Worm (Caenorhabditis elegans) whole organism, young adult: ENCODE results near the gene unc-49.
A peak's percentile ranks its signal among the peaks of the same experiment; 100 is the strongest.

Experiments
- B0035.1 ChIP-seq: sonication (generic microtip); optimal IDR thresholded peaks from 2 replicates; lab custom pipeline; 2016; ENCODE audit warnings: missing genetic modification characterization, mild to moderate bottlenecking, missing compliant biosample characterization, missing genotype, missing genetic modification reagents
- C06A6.2 ChIP-seq: fragments of 200-800 bp; sonication (Bioruptor generic); conservative IDR thresholded peaks from 2 replicates; pipeline ENCODE4 v1.3.6; 2022; ENCODE audit warnings: missing genetic modification characterization, missing compliant biosample characterization
- C17E4.6 ChIP-seq: fragments of 200-800 bp; sonication (Bioruptor generic); IDR thresholded peaks from 2 replicates; pipeline ENCODE4 v1.3.6; 2022; ENCODE audit warnings: missing genetic modification reagents, missing genetic modification characterization, missing compliant biosample characterization
- D2030.7 ChIP-seq: fragments of 200-800 bp; sonication (Bioruptor generic); IDR thresholded peaks from 2 replicates; pipeline ENCODE4 v1.3.6; 2022; ENCODE audit warnings: missing genetic modification reagents, missing genetic modification characterization, missing compliant biosample characterization
- F23B12.7 ChIP-seq: sonication (generic microtip); optimal IDR thresholded peaks from 2 replicates; lab custom pipeline; 2017; ENCODE audit warnings: missing genetic modification characterization, mild to moderate bottlenecking, missing compliant biosample characterization, antibody characterized with exemption, moderate library complexity; ENCODE audit not compliant: insufficient read depth
- K12H6.12 ChIP-seq: fragments of 200-800 bp; sonication (Bioruptor generic); optimal IDR thresholded peaks from 2 replicates; lab custom pipeline; 2018; ENCODE audit warnings: mild to moderate bottlenecking, missing genetic modification characterization, missing compliant biosample characterization
- Y53F4B.3 ChIP-seq: fragments of 200-800 bp; sonication (Bioruptor generic); IDR thresholded peaks from 2 replicates; pipeline ENCODE4 v1.3.6; 2022; ENCODE audit warnings: missing genetic modification reagents, missing genetic modification characterization, missing compliant biosample characterization
- ZK185.1 ChIP-seq: sonication (generic microtip); optimal IDR thresholded peaks from 2 replicates; lab custom pipeline; 2016; ENCODE audit warnings: mild to moderate bottlenecking, missing genetic modification characterization, missing compliant biosample characterization; ENCODE audit not compliant: poor library complexity, severe bottlenecking
- akir-1 ChIP-seq: fragments of 200-800 bp; sonication (Bioruptor generic); optimal IDR thresholded peaks from 2 replicates; lab custom pipeline; 2018; ENCODE audit warnings: mild to moderate bottlenecking, missing genetic modification characterization, moderate library complexity, missing compliant biosample characterization
- attf-3 ChIP-seq: fragments of 200-800 bp; sonication (Bioruptor generic); conservative IDR thresholded peaks from 2 replicates; pipeline ENCODE4 v1.3.6; 2022; ENCODE audit warnings: missing genetic modification reagents, missing genetic modification characterization, missing compliant biosample characterization
- ceh-27 ChIP-seq: fragments of 200-800 bp; sonication (Bioruptor generic); optimal IDR thresholded peaks from 2 replicates; lab custom pipeline; 2018; ENCODE audit warnings: mild to moderate bottlenecking, missing genetic modification characterization, moderate library complexity, missing compliant biosample characterization
- dpff-1 ChIP-seq: sonication (generic microtip); optimal IDR thresholded peaks from 2 replicates; lab custom pipeline; 2017; ENCODE audit warnings: mild to moderate bottlenecking, missing genetic modification characterization, missing compliant biosample characterization
- efl-1 ChIP-seq: fragments of 150-350 bp; optimal IDR thresholded peaks from 2 replicates; lab custom pipeline; 2014; ENCODE audit warnings: missing biosample characterization, missing genetic modification reagents, missing genetic modification characterization
- ekl-4 ChIP-seq: fragments of 200-800 bp; sonication (Bioruptor generic); IDR thresholded peaks from 2 replicates; pipeline ENCODE4 v1.3.6; 2022; ENCODE audit warnings: missing genetic modification reagents, missing genetic modification characterization, missing compliant biosample characterization
- hmg-20 ChIP-seq: fragments of 200-800 bp; sonication (Bioruptor generic); IDR thresholded peaks from 2 replicates; pipeline ENCODE4 v1.3.6; 2022; ENCODE audit warnings: missing genetic modification reagents, missing genetic modification characterization, missing compliant biosample characterization
- hrde-1 ChIP-seq: sonication (generic microtip); optimal IDR thresholded peaks from 2 replicates; lab custom pipeline; 2016; ENCODE audit warnings: missing genetic modification characterization, mild to moderate bottlenecking, missing compliant biosample characterization, moderate library complexity, missing genotype, missing genetic modification reagents, borderline replicate concordance
- hsf-1 ChIP-seq: fragments of 200-800 bp; sonication (Bioruptor generic); IDR thresholded peaks from 2 replicates; pipeline ENCODE4 v1.3.6; 2022; ENCODE audit warnings: missing genetic modification reagents, missing genetic modification characterization, missing compliant biosample characterization
- lin-35 ChIP-seq, 3 experiments: fragments of 150-350 bp in 2 of 3; sonication (generic microtip) in 1 of 3; optimal IDR thresholded peaks; 2 replicates each; lab custom pipeline; 2014 to 2018; ENCODE audit warnings: missing biosample characterization in 3 of 3, missing genetic modification characterization in 3 of 3, missing genetic modification reagents in 3 of 3
- lin-54 ChIP-seq: fragments of 200-800 bp; sonication (Bioruptor generic); optimal IDR thresholded peaks from 2 replicates; lab custom pipeline; 2018; ENCODE audit warnings: mild to moderate bottlenecking, missing genetic modification characterization, missing compliant biosample characterization
- lir-1 ChIP-seq: fragments of 200-800 bp; sonication (Bioruptor generic); conservative IDR thresholded peaks from 2 replicates; pipeline ENCODE4 v1.3.6; 2022; ENCODE audit warnings: missing genetic modification reagents, missing genetic modification characterization, missing compliant biosample characterization
- lsl-1 ChIP-seq: fragments of 200-800 bp; sonication (Bioruptor generic); optimal IDR thresholded peaks from 2 replicates; lab custom pipeline; 2018; ENCODE audit warnings: mild to moderate bottlenecking, missing genetic modification characterization, moderate library complexity, missing compliant biosample characterization
- madf-8 ChIP-seq: fragments of 200-800 bp; sonication (Bioruptor generic); conservative IDR thresholded peaks from 2 replicates; pipeline ENCODE4 v1.3.6; 2022; ENCODE audit warnings: missing genetic modification reagents, missing genetic modification characterization, missing compliant biosample characterization
- mel-28 ChIP-seq: sonication (generic microtip); optimal IDR thresholded peaks from 2 replicates; lab custom pipeline; 2016; ENCODE audit warnings: borderline replicate concordance, mild to moderate bottlenecking, missing genetic modification characterization, missing compliant biosample characterization
- mxl-1 ChIP-seq: sonication (generic microtip); optimal IDR thresholded peaks from 2 replicates; lab custom pipeline; 2016; ENCODE audit warnings: missing genetic modification characterization, missing compliant biosample characterization
- nhr-120 ChIP-seq: fragments of 200-800 bp; sonication (Bioruptor generic); IDR thresholded peaks from 2 replicates; pipeline ENCODE4 v1.3.6; 2022; ENCODE audit warnings: missing genetic modification characterization, missing compliant biosample characterization
- nhr-179 ChIP-seq: sonication (generic microtip); optimal IDR thresholded peaks from 2 replicates; lab custom pipeline; 2016; ENCODE audit warnings: mild to moderate bottlenecking, missing genetic modification characterization, missing compliant biosample characterization
- nhr-27 ChIP-seq: fragments of 200-800 bp; sonication (Bioruptor generic); optimal IDR thresholded peaks from 2 replicates; lab custom pipeline; 2018; ENCODE audit warnings: mild to moderate bottlenecking, missing genetic modification characterization, moderate library complexity, missing compliant biosample characterization
- repo-1 ChIP-seq: sonication (generic microtip); optimal IDR thresholded peaks from 2 replicates; lab custom pipeline; 2017; ENCODE audit warnings: mild to moderate bottlenecking, missing genetic modification characterization, missing compliant biosample characterization
- sdz-38 ChIP-seq: sonication (generic microtip); optimal IDR thresholded peaks from 2 replicates; lab custom pipeline; 2016; ENCODE audit warnings: missing genotype, missing genetic modification characterization, missing compliant biosample characterization
- snpc-1.3 ChIP-seq: sonication (generic microtip); optimal IDR thresholded peaks from 2 replicates; lab custom pipeline; 2017; ENCODE audit warnings: missing genetic modification characterization, mild to moderate bottlenecking, missing compliant biosample characterization, antibody characterized with exemption, moderate library complexity, missing genotype, missing genetic modification reagents; ENCODE audit not compliant: insufficient read depth
- snpc-4 ChIP-seq, 5 experiments: fragments of 150-350 bp in 1 of 5; sonication (generic microtip) in 4 of 5; optimal IDR thresholded peaks; 2 replicates each; lab custom pipeline; 2014 to 2018; ENCODE audit warnings: missing genetic modification characterization in 5 of 5, missing biosample characterization in 3 of 5, antibody characterized with exemption in 2 of 5, mild to moderate bottlenecking in 2 of 5, missing compliant biosample characterization in 2 of 5, missing genotype in 2 of 5, moderate library complexity in 2 of 5, missing genetic modification reagents in 1 of 5
- somi-1 ChIP-seq: fragments of 200-800 bp; sonication (Bioruptor generic); optimal IDR thresholded peaks from 2 replicates; lab custom pipeline; 2018; ENCODE audit warnings: mild to moderate bottlenecking, missing genetic modification characterization, missing compliant biosample characterization
- tlf-1 ChIP-seq: fragments of 200-800 bp; sonication (Bioruptor generic); optimal IDR thresholded peaks from 2 replicates; lab custom pipeline; 2018; ENCODE audit warnings: mild to moderate bottlenecking, missing genetic modification characterization, missing compliant biosample characterization
- xnd-1 ChIP-seq: sonication (generic microtip); optimal IDR thresholded peaks from 2 replicates; lab custom pipeline; 2016; ENCODE audit warnings: missing genotype, missing genetic modification reagents, missing genetic modification characterization, missing compliant biosample characterization
- zfh-2 ChIP-seq: fragments of 200-800 bp; sonication (Bioruptor generic); conservative IDR thresholded peaks from 2 replicates; pipeline ENCODE4 v1.3.6; 2022; ENCODE audit warnings: missing genetic modification reagents, missing genetic modification characterization, missing compliant biosample characterization
- zim-3 ChIP-seq: sonication (generic microtip); optimal IDR thresholded peaks from 2 replicates; lab custom pipeline; 2017; ENCODE audit warnings: mild to moderate bottlenecking, missing genetic modification characterization, moderate library complexity, missing compliant biosample characterization
- ztf-18 ChIP-seq: sonication (generic microtip); optimal IDR thresholded peaks from 2 replicates; lab custom pipeline; 2016; ENCODE audit warnings: missing genotype, mild to moderate bottlenecking, missing genetic modification characterization, missing compliant biosample characterization
- ztf-25 ChIP-seq: fragments of 200-800 bp; sonication (Bioruptor generic); IDR thresholded peaks from 2 replicates; pipeline ENCODE4 v1.3.6; 2022; ENCODE audit warnings: missing genetic modification reagents, missing genetic modification characterization, missing compliant biosample characterization
- ztf-3 ChIP-seq: fragments of 200-800 bp; sonication (Bioruptor generic); optimal IDR thresholded peaks from 2 replicates; lab custom pipeline; 2018; ENCODE audit warnings: mild to moderate bottlenecking, missing genetic modification characterization, missing compliant biosample characterization

unc-49 gene

DNA sequence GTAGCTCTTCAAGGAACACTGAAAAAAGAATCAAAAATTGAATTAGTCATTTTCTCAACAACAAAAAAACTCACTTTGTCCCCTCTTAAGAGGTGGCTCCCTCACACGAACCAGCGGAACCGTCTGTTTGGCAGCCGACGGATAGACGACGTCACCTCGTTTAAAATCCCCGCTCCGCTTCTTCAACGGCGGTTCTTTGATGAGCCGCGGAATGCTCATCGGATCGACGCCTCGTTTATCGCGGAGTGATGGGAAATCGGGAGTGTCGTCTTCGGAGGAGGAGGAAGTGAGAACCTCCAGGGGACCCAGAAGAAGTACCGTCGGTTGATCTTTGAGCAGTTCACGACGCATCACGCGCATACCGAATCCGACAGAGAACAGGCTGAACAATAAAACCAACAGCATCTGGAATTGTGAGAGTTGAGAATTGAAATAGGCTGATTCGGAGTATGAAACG, 18.2 kb downstream of the unc-49 start, which contains the start of gene nlp-68:
TSS of gene nlp-68 (minus strand) at position 407 of the 457 bp plus-strand sequence.
- no peak for TF ChIP-seq ekl-4 (GFP tag; lab: Robert Waterston, UW)
- TF ChIP-seq ceh-27 (GFP tag; lab: Kevin White, UChicago): no peak
- no peak for TF ChIP-seq C17E4.6 (GFP tag; lab: Robert Waterston, UW)
- TF ChIP-seq zfh-2 (GFP tag; lab: Robert Waterston, UW): peak; percentile 61; the same call in 1 of the 2 replicates
- TF ChIP-seq, all 124 proteins: peak for 1

DNA sequence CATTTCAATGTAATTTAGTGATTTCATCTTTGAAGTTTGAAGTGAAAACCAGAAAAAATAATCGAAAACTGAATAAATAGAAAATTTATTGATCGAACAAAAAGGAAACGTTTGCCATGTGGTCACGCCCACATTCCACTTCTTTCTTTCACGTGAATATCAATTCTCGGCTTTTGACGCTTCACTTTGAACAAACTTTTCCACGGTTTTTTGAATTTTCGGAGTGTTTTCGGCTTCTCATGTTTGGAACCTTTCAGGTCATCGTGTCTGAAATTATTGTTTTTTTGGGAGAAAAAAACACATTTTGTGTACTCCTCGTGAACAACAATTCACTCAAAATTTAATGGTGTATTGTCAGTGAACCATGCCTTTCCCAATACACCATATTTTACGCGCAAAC, 32.4 kb downstream of the unc-49 start, which contains the start of gene T21C12.8:
TSS of gene T21C12.8 (minus strand) at position 101 of the 400 bp plus-strand sequence.
- TF ChIP-seq K12H6.12 (tag; lab: Kevin White, UChicago): no peak
- no peak for TF ChIP-seq madf-8
- no peak for TF ChIP-seq akir-1
- TF ChIP-seq zim-3 (tag; lab: Kevin White, UChicago): no peak
- no peak for TF ChIP-seq mel-28 (tag; lab: Kevin White, UChicago)
- no peak for TF ChIP-seq ztf-25
- no peak for TF ChIP-seq dpff-1
- no peak for TF ChIP-seq hrde-1 (tag; lab: Kevin White, UChicago)
- no peak for TF ChIP-seq repo-1 (tag; lab: Kevin White, UChicago)

DNA sequence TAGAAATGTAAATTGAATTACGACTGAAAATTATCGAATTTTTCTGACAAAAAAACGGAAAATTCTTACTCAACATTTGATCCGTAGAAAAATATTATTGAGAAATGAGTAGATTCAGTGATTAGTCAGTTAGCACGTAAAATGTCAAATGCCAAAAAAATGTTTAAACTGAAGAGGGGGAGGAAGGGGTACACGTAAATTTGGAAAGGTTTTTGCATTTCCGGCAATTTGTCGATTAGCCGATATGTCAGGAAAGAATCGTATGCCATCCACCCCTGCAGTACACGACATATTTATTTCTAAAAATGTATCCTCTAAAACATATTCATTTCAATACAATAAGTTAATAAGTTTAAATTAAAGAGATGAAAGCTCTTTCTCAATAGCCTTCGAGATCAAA, 37.3 kb downstream of the unc-49 start, which contains the start of gene T21C12.4:
TSS of gene T21C12.4 (minus strand) at position 101 of the 400 bp plus-strand sequence.
- TF ChIP-seq nhr-120 (GFP tag; lab: Robert Waterston, UW) (no peak), attf-3 (GFP tag; lab: Robert Waterston, UW) (no peak), ztf-3 (no peak), nhr-27 (tag; lab: Kevin White, UChicago) (no peak), hmg-20 (GFP tag; lab: Robert Waterston, UW) (no peak), C17E4.6 (GFP tag; lab: Robert Waterston, UW) (no peak), efl-1 (GFP tag; lab: Kevin White, UChicago) (no peak)

DNA sequence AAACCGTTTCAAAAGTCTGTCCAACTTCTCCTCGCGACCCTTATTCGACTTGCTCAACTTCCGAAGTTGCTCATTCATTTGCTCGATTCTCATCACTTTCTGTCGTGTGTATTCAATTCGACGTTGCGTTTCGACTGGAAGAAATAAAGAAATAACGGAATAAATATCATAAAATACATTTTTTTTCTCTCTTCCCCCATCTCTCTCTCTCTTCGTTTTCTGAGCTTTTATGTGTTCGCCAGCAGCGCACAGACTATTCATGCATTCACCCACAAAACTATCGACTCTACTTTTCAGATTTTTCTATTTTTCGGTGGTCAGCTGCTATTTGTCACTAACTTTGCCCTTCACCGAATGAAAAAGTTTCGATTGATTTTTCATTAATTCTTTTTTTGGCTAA, 39.7 kb downstream of the unc-49 start, which contains the start of gene rab-30:
TSS of gene rab-30 (plus strand) at position 301 of the 400 bp plus-strand sequence.
- TF ChIP-seq snpc-1.3 (tag; lab: Kevin White, UChicago): no peak
- TF ChIP-seq hsf-1 (GFP tag; lab: Robert Waterston, UW): 0 out of 2 replicates have a peak, but pooled peaks have one; percentile 33

DNA sequence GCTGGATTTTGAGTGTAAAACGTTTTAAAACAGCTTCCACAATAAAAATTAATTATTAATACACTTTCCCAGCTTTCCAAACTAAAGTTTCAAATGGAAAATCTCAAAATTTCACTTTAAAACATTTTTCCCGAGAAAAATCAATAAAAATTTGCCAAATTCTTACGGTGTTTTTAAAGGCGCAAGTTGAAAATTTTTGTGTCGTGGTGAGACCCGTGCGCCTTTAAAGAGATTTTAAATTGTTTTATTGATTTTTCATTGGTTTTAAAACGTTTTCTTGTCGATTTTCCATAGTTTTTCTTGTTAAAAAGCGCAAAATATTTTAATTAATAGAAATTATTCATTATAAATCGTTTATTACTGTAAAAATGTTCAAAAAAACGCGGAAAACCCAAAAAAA, 41.3 kb downstream of the unc-49 start, which contains the start of gene Y45F3A.1:
TSS of gene Y45F3A.1 (minus strand) at position 12 of the 400 bp plus-strand sequence.
- TF ChIP-seq Y53F4B.3 (GFP tag; lab: Robert Waterston, UW): no peak
- no peak for TF ChIP-seq B0035.1 (tag; lab: Kevin White, UChicago)
- no peak for TF ChIP-seq repo-1 (tag; lab: Kevin White, UChicago)
- TF ChIP-seq F23B12.7 (tag; lab: Kevin White, UChicago): peak; percentile 24
- TF ChIP-seq lir-1 (GFP tag; lab: Robert Waterston, UW): no peak
- TF ChIP-seq mxl-1 (tag; lab: Kevin White, UChicago): no peak
- peak; percentile 58 for TF ChIP-seq D2030.7 (GFP tag; lab: Robert Waterston, UW)
- no peak for TF ChIP-seq K12H6.12 (tag; lab: Kevin White, UChicago)
- no peak for TF ChIP-seq tlf-1 (GFP tag; lab: Kevin White, UChicago)
- TF ChIP-seq nhr-179 (tag; lab: Kevin White, UChicago): no peak
- no peak for TF ChIP-seq lin-35 (GFP tag; optimal IDR thresholded peaks at IDR 0.05; lab: Kevin White, UChicago)
- TF ChIP-seq xnd-1 (tag; lab: Kevin White, UChicago): peak; percentile 76
- peak; percentile 58 for TF ChIP-seq lin-54 (GFP tag; lab: Kevin White, UChicago)
- no peak for TF ChIP-seq ZK185.1 (tag; lab: Kevin White, UChicago)
- TF ChIP-seq sdz-38 (tag; lab: Kevin White, UChicago): no peak
- TF ChIP-seq somi-1 (GFP tag; lab: Kevin White, UChicago): no peak
- no peak for TF ChIP-seq ztf-18 (tag; lab: Kevin White, UChicago)
- TF ChIP-seq efl-1 (GFP tag; lab: Kevin White, UChicago): peak; percentile 28
- TF ChIP-seq lsl-1: peak; percentile 88
- no peak for TF ChIP-seq ekl-4 (GFP tag; lab: Robert Waterston, UW)
- no peak for TF ChIP-seq C06A6.2 (GFP tag; lab: Robert Waterston, UW)
- no peak for TF ChIP-seq snpc-4 (GFP tag; optimal IDR thresholded peaks at IDR 0.05; lab: Kevin White, UChicago)
- no peak for TF ChIP-seq snpc-4 (tag; optimal IDR thresholded peaks at IDR 0.05; lab: Kevin White, UChicago)
- no peak for TF ChIP-seq hmg-20 (GFP tag; lab: Robert Waterston, UW)
